Worm (Caenorhabditis elegans) whole organism, L4/young adult: ENCODE measurements around the gene zig-5.
A peak's percentile ranks its signal among the peaks of the same experiment; 100 is the strongest.

Experiments
- W03F9.2 ChIP-seq: fragments of 150-350 bp; optimal IDR thresholded peaks from 2 replicates; lab custom pipeline; 2014; ENCODE audit warnings: missing biosample characterization, missing genetic modification characterization
- dao-5 ChIP-seq: sonication (generic microtip); optimal IDR thresholded peaks from 2 replicates; lab custom pipeline; 2016; ENCODE audit warnings: missing genotype, missing genetic modification characterization, moderate library complexity, missing compliant biosample characterization
- him-1 ChIP-seq: sonication (generic microtip); optimal IDR thresholded peaks from 2 replicates; lab custom pipeline; 2016; ENCODE audit warnings: missing genotype, missing genetic modification reagents, missing genetic modification characterization, missing compliant biosample characterization

Gene zig-5

DNA sequence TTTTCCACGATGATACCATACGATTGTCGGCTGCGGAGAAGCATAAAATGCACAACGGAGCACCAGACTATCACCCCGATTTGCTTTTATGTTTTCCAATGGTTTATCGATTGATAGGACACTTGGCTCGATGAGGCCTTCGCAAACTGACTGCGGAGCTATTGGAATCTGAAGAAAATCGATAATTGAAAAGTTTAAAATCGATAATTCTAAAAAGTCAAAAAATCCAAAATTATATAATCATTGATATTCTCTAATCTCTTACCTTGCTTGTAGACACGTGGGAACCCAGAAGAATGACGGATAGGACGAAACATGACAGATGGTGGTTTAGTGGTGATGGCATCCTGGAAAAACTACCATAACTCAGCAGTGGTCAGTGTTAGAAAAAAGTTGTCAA lies at the start of gene zig-5:
zig-5 (minus strand) TSS at position 349 of the 400 bp plus-strand sequence.
- TF ChIP-seq W03F9.2: no peak
- no peak for TF ChIP-seq dao-5
- no peak for TF ChIP-seq him-1

DNA sequence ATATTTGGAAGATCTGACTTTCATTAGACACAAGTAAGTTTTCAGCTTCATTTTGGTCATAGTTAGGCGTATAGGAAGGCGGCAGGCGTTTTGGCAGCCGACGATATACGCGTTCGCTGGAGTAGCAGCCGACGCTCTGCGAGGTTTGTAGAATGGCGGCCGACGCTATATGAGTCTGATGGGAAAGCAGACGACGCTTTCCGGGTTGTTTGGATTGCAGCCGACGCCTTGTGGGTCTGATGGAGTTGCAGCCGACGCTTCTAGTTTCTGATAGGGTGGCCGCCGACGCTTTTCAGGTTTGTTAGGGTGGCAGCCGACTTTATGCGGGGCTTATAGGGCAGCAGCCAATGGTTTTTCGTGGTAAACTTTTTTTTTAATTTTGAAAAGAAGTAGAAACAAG lies 49.5 kb upstream of the zig-5 start:
- TF ChIP-seq him-1: no peak

DNA sequence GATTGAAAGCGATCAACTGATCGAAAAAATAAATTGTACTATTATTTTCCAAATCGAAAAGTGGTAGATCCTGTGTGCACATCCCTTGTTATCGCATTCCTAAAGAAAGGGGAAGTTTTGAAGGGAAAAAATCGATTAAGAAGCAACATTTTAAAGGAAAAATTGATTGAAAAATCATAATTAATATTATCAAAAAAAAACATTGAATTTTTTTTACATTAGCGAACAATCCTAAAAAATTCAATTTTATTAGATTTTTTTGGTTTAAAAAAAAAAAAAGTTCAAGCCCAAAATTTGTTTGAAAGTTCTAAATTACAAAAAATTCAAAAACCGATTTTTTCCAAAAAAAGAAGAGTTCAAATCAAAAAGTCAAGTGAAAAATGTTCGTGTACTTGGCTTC lies 41.8 kb upstream of the zig-5 start, which contains the start of gene dmsr-5:
dmsr-5 (minus strand) TSS at position 101 of the 400 bp plus-strand sequence.
- TF ChIP-seq him-1: no peak
- no peak for TF ChIP-seq W03F9.2
- no peak for TF ChIP-seq dao-5

DNA sequence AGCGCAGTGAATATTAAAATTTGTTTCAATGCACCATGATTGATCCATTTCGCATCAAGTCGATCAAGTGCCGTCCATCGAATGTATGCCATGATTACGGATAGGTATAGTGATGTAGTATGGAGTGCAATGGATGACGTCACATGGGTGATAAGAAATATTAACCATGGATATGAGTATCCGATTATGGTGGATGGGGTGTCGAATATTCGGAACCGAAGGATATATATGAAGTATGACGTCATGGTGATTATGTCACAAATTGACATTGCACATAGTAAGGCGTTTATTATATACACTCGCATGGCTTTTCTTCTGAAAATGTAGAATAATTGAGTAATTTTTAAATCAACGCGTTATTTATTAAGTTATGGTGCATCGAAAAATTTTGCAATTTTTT lies 40.8 kb upstream of the zig-5 start:
- TF ChIP-seq W03F9.2: no peak
- no peak for TF ChIP-seq him-1
- no peak for TF ChIP-seq dao-5

DNA sequence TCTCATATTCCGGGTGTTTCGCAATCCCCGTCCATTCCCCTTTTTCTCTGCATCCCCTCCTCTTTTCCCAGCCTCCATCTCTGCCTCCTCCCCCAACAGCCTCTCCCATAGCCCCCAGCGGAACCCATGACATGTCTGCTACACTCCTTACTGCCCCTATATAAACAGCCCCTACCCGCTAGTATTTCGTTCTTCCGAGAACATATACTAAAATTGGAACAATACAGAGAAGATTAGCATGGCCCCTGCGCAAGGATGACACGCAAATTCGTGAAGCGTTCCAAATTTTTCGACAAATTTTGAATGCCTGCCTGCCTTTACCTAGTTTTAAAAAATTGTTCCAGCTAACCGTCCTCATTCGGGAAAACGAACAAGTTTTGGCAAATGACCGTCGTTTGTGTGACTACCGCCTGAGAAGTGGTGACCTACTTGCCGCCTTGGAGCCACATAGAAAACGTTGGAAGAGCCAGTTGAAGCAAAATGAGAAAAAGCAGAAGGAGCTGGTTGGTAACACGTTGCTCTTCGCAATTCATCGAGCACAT lies 36.3 kb upstream of the zig-5 start:
- TF ChIP-seq him-1: peak; percentile 97
- peak; percentile 89 for TF ChIP-seq dao-5
- TF ChIP-seq W03F9.2: peak; percentile 81

DNA sequence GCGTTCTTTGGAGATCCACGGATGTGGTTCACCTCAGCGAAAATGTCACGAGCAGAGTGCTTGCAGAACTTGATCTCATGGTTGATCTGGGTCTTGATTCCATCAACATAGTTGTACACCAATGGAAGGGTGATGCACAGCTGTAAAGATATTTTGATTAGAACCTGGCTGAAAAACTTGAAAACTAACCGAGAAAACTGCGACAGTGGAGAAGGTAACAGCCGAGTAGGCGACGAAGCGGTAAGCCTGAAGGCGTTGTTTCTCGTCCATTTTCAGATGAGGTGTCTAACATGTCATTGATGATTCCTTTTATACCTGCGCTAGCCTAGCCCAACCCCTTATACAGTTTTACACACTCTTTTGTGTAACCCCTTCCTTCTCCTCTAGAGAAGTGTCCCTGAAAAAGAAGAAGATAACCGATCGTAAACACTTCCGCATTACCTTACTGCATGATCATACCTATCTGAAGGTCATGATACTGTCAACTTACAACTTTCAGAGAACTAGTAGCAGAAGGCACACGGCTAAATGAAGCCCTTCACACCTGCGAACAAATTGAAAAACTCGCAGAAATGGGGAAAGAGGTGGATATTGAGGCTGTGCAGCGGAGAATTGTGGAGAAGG lies 34.4 kb upstream of the zig-5 start, which contains the start of gene col-94:
col-94 (minus strand) TSS at position 313 of the 624 bp plus-strand sequence.
- TF ChIP-seq him-1 (no peak), W03F9.2 (no peak), dao-5 (no peak)

DNA sequence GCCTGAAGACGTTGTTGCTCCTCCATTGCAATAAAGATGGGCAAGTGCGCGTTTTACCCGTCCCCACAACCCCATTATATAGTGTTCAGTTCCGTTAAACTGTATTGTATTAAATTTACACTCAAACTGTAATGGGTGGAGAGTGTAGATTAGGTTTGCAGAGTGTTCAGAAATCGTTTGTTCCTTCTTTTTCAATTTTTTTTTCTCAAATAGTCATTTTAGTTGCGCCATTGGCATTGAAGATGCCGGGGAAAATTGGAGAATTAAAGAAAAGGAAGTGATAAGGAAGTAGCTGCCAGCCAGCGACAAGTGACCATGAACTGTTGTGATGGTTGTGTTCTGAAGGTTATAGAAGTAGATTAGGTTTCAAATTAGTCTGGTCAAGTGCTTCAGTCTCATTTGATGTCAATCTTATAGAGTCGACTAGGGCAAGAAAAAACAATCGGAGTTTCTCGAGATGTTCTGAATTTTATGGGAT lies 32.3 kb upstream of the zig-5 start, which contains the start of gene col-93:
col-93 (minus strand) TSS at position 51 of the 478 bp plus-strand sequence.
- TF ChIP-seq dao-5: no peak
- no peak for TF ChIP-seq W03F9.2
- no peak for TF ChIP-seq him-1

DNA sequence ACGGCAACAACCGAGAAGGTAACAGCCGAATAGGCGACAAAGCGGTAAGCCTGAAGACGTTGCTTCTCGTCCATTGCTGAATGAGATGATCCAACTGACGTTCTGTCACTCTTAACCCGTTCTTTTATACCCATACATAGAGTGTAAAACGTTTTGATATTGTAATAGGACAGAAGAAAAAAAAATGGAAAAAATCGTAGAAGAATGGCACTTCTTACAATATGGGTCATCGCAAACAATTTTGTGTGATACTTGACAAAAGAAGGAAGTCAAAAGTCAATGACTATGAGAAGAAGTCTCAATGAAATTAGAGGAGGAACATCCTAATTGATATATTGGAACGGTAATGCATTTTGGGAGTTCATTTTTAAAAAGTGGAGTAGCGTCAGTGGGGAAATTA lies 29.8 kb upstream of the zig-5 start, which contains the start of gene col-92:
col-92 (minus strand) TSS at position 101 of the 400 bp plus-strand sequence.
- no peak for TF ChIP-seq dao-5
- no peak for TF ChIP-seq W03F9.2
- TF ChIP-seq him-1: no peak

DNA sequence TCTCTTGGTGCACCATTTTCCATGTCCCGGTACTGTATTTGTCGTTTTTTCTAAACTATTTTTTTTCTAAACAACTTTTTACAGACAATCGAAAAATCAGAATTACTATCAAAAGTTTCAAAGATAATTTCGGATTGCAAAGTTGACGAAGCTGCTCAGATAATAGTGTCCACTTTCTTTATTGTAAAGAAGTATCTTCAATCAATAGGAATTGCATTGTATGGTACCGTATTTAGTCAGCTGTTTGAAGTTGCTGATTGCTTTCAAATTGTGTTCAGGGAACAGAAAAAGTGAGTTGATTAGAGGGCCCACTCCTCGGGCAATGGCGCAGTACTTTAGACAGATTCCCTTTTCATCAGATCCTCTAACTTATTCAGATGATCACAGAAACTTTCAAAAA lies 28.2 kb upstream of the zig-5 start:
- no peak for TF ChIP-seq W03F9.2
- no peak for TF ChIP-seq him-1
- TF ChIP-seq dao-5: no peak

DNA sequence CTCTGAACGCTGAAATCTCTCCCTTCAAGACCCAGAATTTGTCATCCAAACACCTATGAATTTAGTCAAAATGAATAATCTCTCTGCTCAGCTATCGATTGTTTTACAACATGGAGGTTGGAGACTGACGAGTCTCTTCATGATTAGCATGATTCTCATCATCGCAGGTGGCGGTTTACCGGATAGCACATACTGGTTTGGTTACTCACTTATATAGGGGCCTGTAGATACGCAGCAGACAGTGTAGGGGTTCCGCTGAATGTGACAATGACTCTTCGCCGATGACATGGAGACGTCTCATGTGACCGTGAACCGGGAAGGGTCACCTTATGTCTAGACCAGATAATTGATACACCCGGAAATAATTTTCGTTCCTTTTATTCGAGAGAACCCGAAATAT lies 23.3 kb upstream of the zig-5 start:
- TF ChIP-seq him-1: no peak
- no peak for TF ChIP-seq dao-5
- no peak for TF ChIP-seq W03F9.2

DNA sequence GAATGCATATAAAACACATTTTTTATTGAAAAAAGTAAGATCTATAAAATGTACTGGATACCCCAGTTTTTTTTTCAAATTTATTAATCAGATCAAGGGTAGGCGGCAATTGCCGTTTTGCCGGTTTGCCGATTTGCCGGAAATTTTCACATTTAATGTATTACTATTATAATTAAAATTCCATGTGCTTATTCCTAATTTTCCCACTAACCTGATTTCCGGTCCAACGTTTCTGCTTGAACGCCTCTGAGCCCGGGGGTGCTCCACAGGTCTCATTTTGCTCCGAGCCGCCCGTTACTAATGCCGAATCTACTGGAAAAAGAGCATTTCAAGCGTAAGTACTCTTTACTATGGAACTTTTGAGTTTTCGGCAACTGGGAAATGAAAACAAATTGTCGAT lies 16.3 kb upstream of the zig-5 start, which contains the start of gene dhc-4:
dhc-4 (plus strand) TSS at position 301 of the 400 bp plus-strand sequence.
- no peak for TF ChIP-seq dao-5
- no peak for TF ChIP-seq W03F9.2
- TF ChIP-seq him-1: no peak

DNA sequence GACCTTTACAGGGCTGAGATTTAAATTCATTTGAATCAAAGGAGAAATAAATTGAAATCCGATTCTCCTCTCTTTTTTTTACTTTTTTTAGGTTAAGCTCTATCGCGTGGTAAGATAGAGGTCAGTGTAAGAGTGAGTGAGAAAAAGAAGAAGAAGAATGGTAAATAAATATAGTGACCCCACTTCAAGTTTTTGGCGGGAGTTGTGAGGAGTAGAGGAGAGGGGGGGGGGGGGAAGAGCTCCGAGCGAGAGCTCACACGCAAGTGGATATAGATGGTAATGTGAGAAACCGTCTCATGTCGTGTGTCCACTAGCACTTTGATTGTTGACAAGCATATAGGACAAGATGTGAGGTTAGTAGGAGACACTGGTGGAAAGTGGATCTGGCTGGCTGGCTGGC lies 13.7 kb upstream of the zig-5 start, which contains the start of gene W05B2.2:
W05B2.2 (minus strand) TSS at position 101 of the 400 bp plus-strand sequence.
- no peak for TF ChIP-seq dao-5
- TF ChIP-seq him-1: no peak
- TF ChIP-seq W03F9.2: no peak

DNA sequence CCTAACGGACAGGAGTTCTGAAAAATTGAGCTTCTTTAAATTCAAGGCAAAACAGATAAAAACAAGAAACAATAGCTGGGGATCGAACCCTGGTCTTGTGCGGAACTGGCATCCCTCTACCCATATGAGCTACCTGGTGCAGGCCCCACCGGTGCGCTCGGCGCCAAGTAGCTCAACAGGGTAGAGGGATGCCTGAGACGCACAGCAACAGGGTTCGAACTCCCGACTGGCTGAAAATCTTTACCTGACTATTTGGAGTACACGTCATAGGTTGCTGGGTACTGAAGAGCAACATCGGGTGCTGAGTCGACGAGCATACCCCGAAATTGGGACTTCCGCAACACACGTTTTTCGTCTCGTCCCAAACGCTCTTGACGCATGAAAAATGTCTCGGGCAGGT lies 9.6 kb upstream of the zig-5 start:
- TF ChIP-seq W03F9.2 (no peak), dao-5 (no peak), him-1 (no peak)

DNA sequence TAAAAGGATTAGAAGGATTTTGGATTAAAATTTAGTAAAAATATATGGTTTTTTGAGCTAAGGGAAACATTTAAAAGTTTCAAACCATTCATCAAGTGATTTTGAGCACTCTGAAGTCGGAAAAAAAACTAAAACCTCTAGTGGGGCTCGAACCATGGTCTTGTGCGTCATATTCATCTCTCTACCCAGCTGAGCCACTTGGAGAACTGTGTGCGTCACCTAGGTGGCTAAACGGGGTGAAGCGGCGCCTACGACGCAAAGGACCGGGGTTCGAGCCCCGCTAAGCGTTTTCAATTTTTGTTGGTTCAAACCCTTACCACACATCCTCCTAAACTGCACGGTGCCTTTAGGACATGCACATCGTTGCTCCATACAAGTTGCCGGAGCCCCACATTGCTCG lies 7.1 kb upstream of the zig-5 start:
- no peak for TF ChIP-seq him-1
- TF ChIP-seq W03F9.2: no peak
- TF ChIP-seq dao-5: no peak

DNA sequence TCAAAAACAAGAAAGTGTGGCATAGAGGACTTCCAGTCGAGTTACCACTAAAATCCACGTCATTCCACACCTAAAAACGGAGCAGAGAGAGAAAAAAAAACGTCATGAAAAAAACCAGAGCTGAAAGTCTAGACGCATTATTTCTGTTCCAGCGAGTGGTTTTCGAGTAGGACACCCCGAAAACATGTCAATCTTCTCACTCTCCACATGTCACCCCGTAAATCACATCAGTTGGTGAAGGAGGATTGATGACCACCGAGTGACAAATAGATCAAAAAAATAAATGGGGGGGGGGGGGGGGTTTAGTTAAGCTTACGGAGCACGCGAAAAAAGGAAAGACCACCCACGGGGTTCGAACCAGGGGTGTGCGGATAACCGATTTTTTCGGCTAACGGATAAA lies 4.4 kb upstream of the zig-5 start:
- TF ChIP-seq dao-5: no peak
- no peak for TF ChIP-seq W03F9.2
- no peak for TF ChIP-seq him-1

DNA sequence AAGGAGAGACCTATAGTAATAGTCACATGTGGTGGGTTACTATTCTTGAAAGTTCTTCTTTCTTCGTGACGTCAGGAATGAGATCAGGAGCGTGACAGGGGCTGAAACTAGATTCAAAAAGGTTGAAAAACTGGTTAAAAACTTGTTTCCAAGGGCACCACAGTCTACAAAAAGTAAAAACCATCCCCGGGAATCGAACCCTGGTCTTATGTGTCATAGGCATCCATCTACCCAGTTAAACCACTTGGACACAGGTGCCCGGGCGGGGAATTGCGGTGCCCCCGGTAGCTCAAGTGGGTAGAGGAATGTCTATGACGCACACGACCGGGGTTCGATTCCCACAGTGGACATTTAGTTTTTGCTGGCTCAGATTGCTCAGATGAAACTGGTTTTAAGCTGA lies 3.9 kb upstream of the zig-5 start:
- no peak for TF ChIP-seq W03F9.2
- no peak for TF ChIP-seq dao-5
- TF ChIP-seq him-1: no peak
